Worm (Caenorhabditis elegans) whole organism, early embryonic: ENCODE results near the gene gcy-25.

Source experiments
- ama-1 ChIP-seq: fragments of 150-350 bp; optimal IDR thresholded peaks from 2 replicates; lab custom pipeline; 2014
- ets-7 ChIP-seq: sonication (generic microtip); optimal IDR thresholded peaks from 2 replicates; lab custom pipeline; 2016; ENCODE audit warnings: missing genotype, missing genetic modification characterization, missing compliant biosample characterization
- hmbx-1 ChIP-seq: sonication (generic microtip); optimal IDR thresholded peaks from 2 replicates; lab custom pipeline; 2016; ENCODE audit warnings: mild to moderate bottlenecking, missing genetic modification characterization, missing compliant biosample characterization
- hmg-4 ChIP-seq: fragments of 200-800 bp; sonication (Bioruptor generic); optimal IDR thresholded peaks from 2 replicates; lab custom pipeline; 2018; ENCODE audit warnings: mild to moderate bottlenecking, missing genetic modification characterization, missing compliant biosample characterization
- tbx-37 ChIP-seq: fragments of 200-800 bp; sonication (Bioruptor generic); conservative IDR thresholded peaks from 2 replicates; pipeline ENCODE4 v1.3.6; 2022; ENCODE audit warnings: missing genetic modification reagents, missing genetic modification characterization, missing compliant biosample characterization

ce11 chrIV:15850647-15851046, 22.1 kb upstream of the gcy-25 start:
- no peak for TF ChIP-seq ama-1
- no peak for TF ChIP-seq hmg-4
- no peak for TF ChIP-seq tbx-37
- TF ChIP-seq ets-7 (tag; lab: Kevin White, UChicago): no peak
- no peak for TF ChIP-seq hmbx-1 (tag; lab: Kevin White, UChicago)
